Fruit fly (Drosophila melanogaster) S2 (cell line): ENCODE data around the gene Ubr3.

Experiments
- CG8478 ChIP-seq: fragments of >200 bp; optimal IDR thresholded peaks from 2 replicates; lab custom pipeline; 2018
- CTCF ChIP-seq, 2 experiments: fragments of >200 bp; optimal IDR thresholded peaks; 2 replicates each; lab custom pipeline; 2018

Ubr3 gene

DNA sequence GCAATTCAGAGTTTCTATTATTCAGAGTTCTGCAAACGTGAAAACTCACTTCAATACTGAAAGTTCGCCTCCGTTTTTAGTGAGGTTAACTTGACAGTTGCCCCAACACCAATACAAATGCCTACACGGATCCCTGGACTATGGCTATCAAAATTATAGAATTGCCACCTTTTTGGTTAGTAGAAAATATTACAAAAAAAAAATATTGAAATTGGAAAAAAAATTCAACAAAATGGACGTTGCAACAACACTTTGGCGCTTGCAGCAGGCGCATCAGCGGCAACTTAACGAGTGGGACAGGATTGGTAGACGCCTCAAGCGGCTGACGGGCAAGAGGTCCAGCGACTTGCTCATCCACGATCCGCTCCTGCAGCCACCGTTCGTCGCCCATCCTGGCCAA is 20.2 kb downstream of the Ubr3 start, which contains the start of the genes CG15332 and CG15330:
Gene CG15332, minus strand, starts transcription at position 101 of the 400 bp plus-strand sequence.
Gene CG15330, plus strand, starts transcription at position 175 of the 400 bp plus-strand sequence.
- no peak for TF ChIP-seq CG8478 (lab: Kevin White, UChicago)
- TF ChIP-seq CTCF (optimal IDR thresholded peaks at IDR 0.05; lab: Kevin White, UChicago), result no peak

- no peak for TF ChIP-seq CTCF (optimal IDR thresholded peaks at IDR 0.05; lab: Kevin White, UChicago)
- no peak for TF ChIP-seq CG8478 (lab: Kevin White, UChicago)
Measured at dm6 chrX:7959025-7959424, 23.3 kb downstream of the Ubr3 start.

dm6 chrX:7959512-7959911 is 23.8 kb downstream of the Ubr3 start:
- TF ChIP-seq CG8478 (lab: Kevin White, UChicago), result no peak
- TF ChIP-seq CTCF (optimal IDR thresholded peaks at IDR 0.05; lab: Kevin White, UChicago), result no peak

- TF ChIP-seq CTCF (optimal IDR thresholded peaks at IDR 0.05; lab: Kevin White, UChicago), result no peak
- TF ChIP-seq CG8478 (lab: Kevin White, UChicago), result no peak
Measured at dm6 chrX:7960988-7961387, 25.3 kb downstream of the Ubr3 start.

DNA sequence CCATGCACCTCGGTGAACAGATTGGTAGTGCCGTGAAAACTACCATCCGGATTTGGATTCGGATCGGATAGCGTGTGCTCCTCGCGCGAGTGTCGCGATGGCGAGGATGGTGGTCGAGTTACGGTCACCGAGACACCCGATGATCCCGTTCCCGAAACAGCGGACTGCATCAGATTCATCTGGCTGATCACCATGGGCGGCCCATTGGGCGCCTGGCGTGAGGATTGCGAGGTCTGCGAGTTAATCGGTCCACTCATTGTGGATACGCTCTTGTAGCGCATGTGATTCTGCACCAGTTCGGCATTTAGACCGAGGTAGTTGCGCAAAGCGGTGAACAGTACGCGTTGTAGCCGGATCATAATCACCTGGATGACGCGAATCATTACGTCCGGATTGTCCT is 28.0 kb downstream of the Ubr3 start, which contains the start of gene sn:
Gene sn, plus strand, starts transcription at position 301 of the 400 bp plus-strand sequence.
- TF ChIP-seq CG8478 (lab: Kevin White, UChicago) (no peak), CTCF (optimal IDR thresholded peaks at IDR 0.05; lab: Kevin White, UChicago) (no peak)

- TF ChIP-seq CTCF (optimal IDR thresholded peaks at IDR 0.05; lab: Kevin White, UChicago), result no peak
- no peak for TF ChIP-seq CG8478 (lab: Kevin White, UChicago)
Measured at dm6 chrX:7965761-7966555, 30.3 kb downstream of the Ubr3 start.

dm6 chrX:7967052-7967847 is 31.6 kb downstream of the Ubr3 start:
- TF ChIP-seq CTCF (optimal IDR thresholded peaks at IDR 0.05; lab: Kevin White, UChicago) (no peak), CG8478 (lab: Kevin White, UChicago) (no peak)

- TF ChIP-seq CTCF (optimal IDR thresholded peaks at IDR 0.05; lab: Kevin White, UChicago), result no peak
- TF ChIP-seq CG8478 (lab: Kevin White, UChicago), result no peak
Measured at dm6 chrX:7967848-7968143, 32.1 kb downstream of the Ubr3 start.

DNA sequence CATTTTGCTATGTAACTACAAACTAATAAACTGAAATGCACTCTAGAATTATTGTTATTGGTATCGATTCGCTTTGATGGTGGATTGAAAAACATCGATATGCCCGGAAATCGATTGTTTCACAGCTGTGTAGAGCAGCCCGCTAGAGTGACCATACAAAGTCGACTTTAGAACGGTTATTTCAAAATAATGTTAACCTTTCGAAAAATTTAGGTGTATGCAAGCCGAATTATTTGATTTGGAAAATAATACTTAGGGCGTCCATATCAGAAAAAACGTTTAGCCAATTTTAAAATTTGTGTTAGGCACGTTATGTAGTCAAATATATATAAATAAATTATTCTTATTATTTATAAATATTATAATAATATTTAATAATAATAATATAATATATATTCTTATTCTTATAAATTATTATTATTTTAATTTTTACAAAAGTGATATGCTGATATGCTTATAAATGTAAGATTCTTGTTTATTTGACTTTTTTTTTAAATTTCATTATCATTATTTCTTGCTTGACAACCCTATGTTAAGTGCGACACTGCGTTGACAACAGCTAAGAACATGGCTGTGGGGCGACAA is 32.6 kb downstream of the Ubr3 start, which contains the start of gene sws:
Gene sws, minus strand, starts transcription at position 22 of the 585 bp plus-strand sequence.
- TF ChIP-seq CTCF (optimal IDR thresholded peaks at IDR 0.05; lab: Kevin White, UChicago), result no peak
- TF ChIP-seq CG8478 (lab: Kevin White, UChicago), result no peak

DNA sequence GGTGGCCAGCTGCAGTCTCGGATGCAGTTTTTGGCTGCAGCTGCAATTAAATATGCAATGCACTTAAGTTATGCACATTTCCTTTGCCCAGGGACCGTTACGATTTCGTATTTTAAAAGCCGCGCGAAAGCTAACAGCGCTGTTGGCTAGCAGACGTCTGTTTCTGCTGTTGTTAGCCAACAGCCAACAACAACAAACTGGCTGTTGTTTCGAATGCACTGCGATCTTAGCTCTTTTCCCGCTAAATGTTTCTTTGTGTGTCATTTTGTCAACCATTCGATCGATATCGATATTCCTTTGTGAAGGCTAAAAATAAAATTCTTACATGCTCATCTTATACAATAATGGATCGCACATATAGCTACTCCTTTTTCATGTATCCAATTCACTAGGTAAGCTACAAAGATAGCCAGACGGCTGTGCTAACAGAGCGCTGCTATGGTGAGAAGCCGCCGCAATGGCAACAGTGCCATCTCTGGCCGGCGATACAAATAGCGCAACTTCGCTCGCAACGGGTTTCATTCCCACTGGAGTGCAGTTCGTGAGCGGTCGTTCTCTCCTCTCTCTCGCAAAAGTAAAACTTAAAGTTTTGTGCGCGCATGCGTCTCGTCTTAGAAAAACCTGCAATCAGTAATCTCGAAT is 33.6 kb downstream of the Ubr3 start:
- TF ChIP-seq CTCF (optimal IDR thresholded peaks at IDR 0.05; lab: Kevin White, UChicago) (no peak), CG8478 (lab: Kevin White, UChicago) (no peak)

DNA sequence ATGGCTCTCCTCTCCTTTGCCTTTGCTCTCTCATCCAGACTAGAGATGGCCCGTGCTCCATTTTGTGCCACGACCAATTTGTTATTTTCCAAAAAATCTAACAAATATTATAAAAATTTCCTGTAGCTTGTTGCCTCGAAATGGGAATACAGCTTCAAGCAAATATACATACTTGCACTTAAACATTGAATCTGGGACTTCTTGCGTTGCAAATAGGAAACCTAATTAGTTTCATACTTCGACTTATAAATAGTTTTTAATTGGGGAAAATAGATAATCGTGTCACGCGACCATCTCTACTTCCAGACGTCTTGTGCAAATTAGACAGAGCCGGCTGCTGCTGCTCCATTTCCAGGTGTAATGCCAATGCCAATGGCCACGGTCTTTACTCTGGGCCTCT is 34.7 kb downstream of the Ubr3 start:
- no peak for TF ChIP-seq CTCF (optimal IDR thresholded peaks at IDR 0.05; lab: Kevin White, UChicago)
- TF ChIP-seq CG8478 (lab: Kevin White, UChicago), result no peak

DNA sequence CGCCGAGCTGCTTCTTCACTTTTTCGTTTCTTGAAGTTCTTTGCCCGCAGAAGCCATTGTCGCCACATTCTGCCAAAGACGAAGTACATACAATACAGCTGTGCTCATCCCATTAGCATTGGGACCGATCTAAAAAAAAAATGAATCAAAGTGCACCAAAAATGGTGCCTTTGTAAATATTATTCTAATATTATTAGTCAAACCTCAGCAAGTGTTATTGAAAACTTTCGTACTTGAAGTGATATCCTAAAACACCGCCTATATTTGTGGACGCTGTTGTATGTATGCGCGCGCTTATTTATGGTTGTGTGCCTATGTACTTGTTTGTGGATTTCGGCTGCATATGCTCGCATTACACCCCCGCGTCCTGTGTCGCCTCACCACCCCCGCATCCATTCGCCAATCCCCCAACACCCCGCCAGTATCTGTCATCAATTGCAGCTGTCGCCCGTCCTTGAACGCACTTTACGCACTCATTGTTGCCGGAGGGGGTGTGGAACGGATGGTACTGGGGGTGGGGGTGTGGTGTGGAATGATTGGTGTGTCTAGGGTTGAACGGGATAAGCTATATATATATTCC is 36.8 kb downstream of the Ubr3 start:
- no peak for TF ChIP-seq CTCF (optimal IDR thresholded peaks at IDR 0.05; lab: Kevin White, UChicago)
- TF ChIP-seq CG8478 (lab: Kevin White, UChicago), result no peak

- TF ChIP-seq CG8478 (lab: Kevin White, UChicago), result no peak
- TF ChIP-seq CTCF (optimal IDR thresholded peaks at IDR 0.05; lab: Kevin White, UChicago), result no peak
Measured at dm6 chrX:7973325-7973954, 37.7 kb downstream of the Ubr3 start.
